Worm (Caenorhabditis elegans) whole organism, L4 larva: ENCODE results near the gene rin-1.
"Not testable (repeated sequence)": the region's sequence is repeated elsewhere in the genome, so short reads cannot be mapped to it uniquely, and the experiment has no call there.

ENCODE experiments used
- D1046.2 ChIP-seq: fragments of 200-800 bp; sonication (Bioruptor generic); IDR thresholded peaks from 2 replicates; pipeline ENCODE4 v1.3.6; 2022; ENCODE audit warnings: missing genetic modification characterization, missing compliant biosample characterization
- F26F4.8 ChIP-seq: fragments of 200-800 bp; sonication (Bioruptor generic); conservative IDR thresholded peaks from 2 replicates; pipeline ENCODE4 v1.3.6; 2022; ENCODE audit warnings: missing genetic modification characterization, missing compliant biosample characterization
- F44E2.7 ChIP-seq: fragments of 200-800 bp; sonication (Bioruptor generic); IDR thresholded peaks from 2 replicates; pipeline ENCODE4 v2.1.2; 2022; ENCODE audit warnings: missing genetic modification characterization, missing compliant biosample characterization
- Y48G9A.11 ChIP-seq: fragments of 200-800 bp; sonication (Bioruptor generic); IDR thresholded peaks from 2 replicates; pipeline ENCODE4 v1.3.6; 2022; ENCODE audit warnings: missing genetic modification reagents, missing genetic modification characterization, missing compliant biosample characterization
- aha-1 ChIP-seq: fragments of 150-350 bp; peaks from one replicate; lab custom pipeline; 2014; ENCODE audit warnings: missing biosample characterization, missing genetic modification characterization
- ceh-44 ChIP-seq: fragments of 200-800 bp; sonication (Bioruptor generic); IDR thresholded peaks from 2 replicates; pipeline ENCODE4 v1.3.6; 2022; ENCODE audit warnings: missing genetic modification reagents, missing genetic modification characterization, missing compliant biosample characterization
- cey-2 ChIP-seq: sonication (generic microtip); optimal IDR thresholded peaks from 3 replicates; lab custom pipeline; 2017; ENCODE audit warnings: missing genetic modification characterization, mild to moderate bottlenecking, missing compliant biosample characterization, antibody characterized with exemption, borderline replicate concordance; ENCODE audit not compliant: insufficient read depth
- daf-16 ChIP-seq, 3 experiments: sonication (generic microtip); optimal IDR thresholded peaks; 2 replicates each; lab custom pipeline; 2016 to 2017; ENCODE audit warnings: missing genetic modification characterization in 3 of 3, missing genetic modification reagents in 3 of 3, mild to moderate bottlenecking in 2 of 3, missing compliant biosample characterization in 2 of 3, missing biosample characterization in 1 of 3, moderate library complexity in 1 of 3
- dmd-6 ChIP-seq: fragments of 200-800 bp; sonication (Bioruptor generic); IDR thresholded peaks from 2 replicates; pipeline ENCODE4 v1.3.6; 2022; ENCODE audit warnings: missing genetic modification reagents, missing genetic modification characterization, missing compliant biosample characterization
- dmd-8 ChIP-seq: fragments of 200-800 bp; sonication (Bioruptor generic); IDR thresholded peaks from 2 replicates; pipeline ENCODE4 v1.3.6; 2022; ENCODE audit warnings: missing genetic modification characterization, missing compliant biosample characterization
- dpl-1 ChIP-seq: fragments of 150-350 bp; optimal IDR thresholded peaks from 2 replicates; lab custom pipeline; 2014; ENCODE audit warnings: missing biosample characterization, missing genetic modification reagents, missing genetic modification characterization
- duxl-1 ChIP-seq: sonication (generic microtip); optimal IDR thresholded peaks from 2 replicates; lab custom pipeline; 2016; ENCODE audit warnings: mild to moderate bottlenecking, missing genetic modification characterization, moderate library complexity, missing compliant biosample characterization; ENCODE audit not compliant: poor library complexity
- dve-1 ChIP-seq: sonication (generic microtip); optimal IDR thresholded peaks from 2 replicates; lab custom pipeline; 2017; ENCODE audit warnings: antibody characterized with exemption, mild to moderate bottlenecking, missing genetic modification characterization, missing compliant biosample characterization; ENCODE audit not compliant: insufficient read depth
- gei-8 ChIP-seq: fragments of 200-800 bp; sonication (Bioruptor generic); optimal IDR thresholded peaks from 2 replicates; lab custom pipeline; 2018; ENCODE audit warnings: mild to moderate bottlenecking, missing genetic modification characterization, missing compliant biosample characterization
- hlh-11 ChIP-seq: fragments of 200-800 bp; sonication (Bioruptor generic); optimal IDR thresholded peaks from 2 replicates; lab custom pipeline; 2018; ENCODE audit warnings: mild to moderate bottlenecking, missing genetic modification characterization, missing compliant biosample characterization
- hlh-30 ChIP-seq: sonication (generic microtip); optimal IDR thresholded peaks from 2 replicates; lab custom pipeline; 2017; ENCODE audit warnings: antibody characterized with exemption, mild to moderate bottlenecking, missing genetic modification characterization, missing compliant biosample characterization; ENCODE audit not compliant: insufficient read depth
- lim-7 ChIP-seq: fragments of 200-800 bp; sonication (Bioruptor generic); IDR thresholded peaks from 2 replicates; pipeline ENCODE4 v1.3.6; 2022; ENCODE audit warnings: missing genetic modification characterization, missing compliant biosample characterization
- lir-3 ChIP-seq: sonication (generic microtip); optimal IDR thresholded peaks from 2 replicates; lab custom pipeline; 2016; ENCODE audit warnings: mild to moderate bottlenecking, missing genetic modification characterization, missing compliant biosample characterization
- madf-9 ChIP-seq: fragments of 200-800 bp; sonication (Bioruptor generic); conservative IDR thresholded peaks from 2 replicates; pipeline ENCODE4 v1.3.6; 2022; ENCODE audit warnings: missing genetic modification reagents, missing genetic modification characterization, missing compliant biosample characterization
- mes-2 ChIP-seq: sonication (generic microtip); optimal IDR thresholded peaks from 2 replicates; lab custom pipeline; 2016; ENCODE audit warnings: missing genotype, mild to moderate bottlenecking, missing genetic modification characterization, missing compliant biosample characterization; ENCODE audit not compliant: poor library complexity, severe bottlenecking
- mxl-3 ChIP-seq: fragments of 200-800 bp; sonication (Bioruptor generic); optimal IDR thresholded peaks from 2 replicates; lab custom pipeline; 2018; ENCODE audit warnings: mild to moderate bottlenecking, missing genetic modification characterization, missing compliant biosample characterization
- nhr-28 ChIP-seq: fragments of 150-350 bp; optimal IDR thresholded peaks from 2 replicates; lab custom pipeline; 2014; ENCODE audit warnings: missing biosample characterization, missing genetic modification characterization
- nhr-41 ChIP-seq: fragments of 200-800 bp; sonication (Bioruptor generic); IDR thresholded peaks from 2 replicates; pipeline ENCODE4 v1.3.6; 2022; ENCODE audit warnings: missing genetic modification reagents, missing genetic modification characterization, missing compliant biosample characterization
- nhr-42 ChIP-seq: fragments of 200-800 bp; sonication (Bioruptor generic); IDR thresholded peaks from 2 replicates; pipeline ENCODE4 v1.3.6; 2022; ENCODE audit warnings: missing genetic modification characterization, missing compliant biosample characterization
- nhr-48 ChIP-seq: sonication (generic microtip); optimal IDR thresholded peaks from 2 replicates; lab custom pipeline; 2016; ENCODE audit warnings: mild to moderate bottlenecking, missing genetic modification characterization, missing compliant biosample characterization
- nhr-6 ChIP-seq: fragments of 150-350 bp; optimal IDR thresholded peaks from 2 replicates; lab custom pipeline; 2014; ENCODE audit warnings: missing biosample characterization, missing genetic modification characterization
- nhr-77 ChIP-seq: fragments of 150-350 bp; optimal IDR thresholded peaks from 2 replicates; lab custom pipeline; 2014; ENCODE audit warnings: missing biosample characterization, missing genetic modification characterization
- pqm-1 ChIP-seq: sonication (generic microtip); optimal IDR thresholded peaks from 2 replicates; lab custom pipeline; 2017; ENCODE audit warnings: missing biosample characterization, missing genetic modification characterization
- saeg-2 ChIP-seq: fragments of 200-800 bp; sonication (Bioruptor generic); IDR thresholded peaks from 2 replicates; pipeline ENCODE4 v1.3.6; 2022; ENCODE audit warnings: missing genetic modification reagents, missing genetic modification characterization, missing compliant biosample characterization
- sdz-12 ChIP-seq: fragments of 200-800 bp; sonication (Bioruptor generic); optimal IDR thresholded peaks from 2 replicates; lab custom pipeline; 2018; ENCODE audit warnings: mild to moderate bottlenecking, missing genetic modification characterization, missing compliant biosample characterization
- snpc-4 ChIP-seq: fragments of 150-350 bp; optimal IDR thresholded peaks from 2 replicates; lab custom pipeline; 2014; ENCODE audit warnings: missing biosample characterization, missing genetic modification characterization
- spr-3 ChIP-seq: fragments of 200-800 bp; sonication (Bioruptor generic); optimal IDR thresholded peaks from 2 replicates; lab custom pipeline; 2018; ENCODE audit warnings: mild to moderate bottlenecking, missing genetic modification characterization, missing compliant biosample characterization
- tag-97 ChIP-seq: fragments of 200-800 bp; sonication (Bioruptor generic); IDR thresholded peaks from 2 replicates; pipeline ENCODE4 v1.3.6; 2022; ENCODE audit warnings: missing genetic modification characterization, missing compliant biosample characterization
- unc-39 ChIP-seq: sonication (generic microtip); optimal IDR thresholded peaks from 2 replicates; lab custom pipeline; 2017; ENCODE audit warnings: missing biosample characterization, missing genetic modification characterization
- unc-62 ChIP-seq, 3 experiments: fragments of 150-350 bp in 1 of 3; sonication (generic microtip); optimal IDR thresholded peaks in 2 of 3; peaks in 1 of 3; 1 replicate in 1 of 3; 2 replicates in 2 of 3; lab custom pipeline; 2014 to 2017; ENCODE audit warnings: missing biosample characterization in 3 of 3, missing genetic modification characterization in 3 of 3, missing genetic modification reagents in 3 of 3, missing genotype in 1 of 3
- zfp-3 ChIP-seq: fragments of 200-800 bp; sonication (Bioruptor generic); conservative IDR thresholded peaks from 2 replicates; pipeline ENCODE4 v1.3.6; 2022; ENCODE audit warnings: missing genetic modification reagents, missing genetic modification characterization, missing compliant biosample characterization
- zip-2 ChIP-seq: fragments of 150-350 bp; optimal IDR thresholded peaks from 2 replicates; lab custom pipeline; 2014; ENCODE audit warnings: missing biosample characterization, missing genetic modification characterization

rin-1 gene

DNA sequence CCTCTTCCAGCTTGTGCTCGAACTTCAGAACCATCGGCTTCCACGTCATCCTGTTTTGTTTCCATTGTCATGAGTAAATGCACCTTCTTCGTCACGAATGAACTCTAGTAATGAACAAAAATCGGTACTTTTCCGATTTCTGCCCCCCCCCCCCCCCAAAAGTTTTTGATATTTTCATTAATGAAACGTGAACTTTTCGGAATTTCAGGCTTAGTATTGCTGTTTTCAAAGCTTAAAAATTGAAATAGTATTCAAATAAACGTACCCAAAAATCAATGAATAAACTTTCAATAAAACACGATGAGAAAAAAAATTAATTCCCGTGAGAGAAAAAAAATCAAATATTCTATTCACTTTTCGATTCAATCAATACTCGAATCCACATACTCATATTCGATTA, 35.8 kb downstream of the rin-1 start, which contains the start of the genes scrm-7 and Y50E8A.10:
Gene scrm-7 (minus strand): TSS at position 101 of the 400 bp plus-strand sequence.
Gene Y50E8A.10 (plus strand): TSS at position 353 of the 400 bp plus-strand sequence.
- no peak for TF ChIP-seq hlh-30 (tag; lab: Kevin White, UChicago)
- no peak for TF ChIP-seq D1046.2 (GFP tag; lab: Robert Waterston, UW)
- TF ChIP-seq unc-39: no peak
- no peak for TF ChIP-seq cey-2
- no peak for TF ChIP-seq sdz-12

DNA sequence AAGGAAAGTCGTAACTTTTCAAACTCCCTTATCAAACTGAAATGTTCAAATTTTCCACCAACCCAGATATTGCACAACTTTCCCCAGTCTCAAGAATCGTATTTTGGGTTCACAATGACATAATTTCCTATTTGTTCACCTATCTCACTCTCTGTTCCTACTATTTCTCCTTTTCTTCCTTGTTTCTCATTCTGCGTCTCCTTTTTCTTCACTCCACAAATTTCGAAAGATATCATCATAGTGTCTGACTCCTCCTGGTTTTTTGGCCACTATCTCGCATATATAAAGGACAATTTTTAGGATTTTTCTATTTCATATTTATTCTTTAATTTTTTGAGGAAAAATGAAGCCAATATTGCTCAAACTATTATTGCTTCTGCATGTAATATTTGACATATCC, 42.4 kb downstream of the rin-1 start, which contains the start of gene haf-7:
Gene haf-7 (plus strand): TSS at position 211 of the 400 bp plus-strand sequence.
- peak; percentile 3 for TF ChIP-seq dpl-1 (GFP tag; lab: Kevin White, UChicago)
- TF ChIP-seq Y48G9A.11 (GFP tag; lab: Robert Waterston, UW): no peak
- peak; percentile 68 for TF ChIP-seq dve-1 (tag; lab: Kevin White, UChicago)
- TF ChIP-seq dmd-6 (GFP tag; lab: Robert Waterston, UW): peak; percentile 38; the same call in 1 of the 2 replicates
- peak in 1 of 2 experiments; percentile 6 for TF ChIP-seq unc-62 (GFP tag; optimal IDR thresholded peaks at IDR 0.05 in 1 of 2; lab: Kevin White, UChicago)
- TF ChIP-seq unc-62 (tag; optimal IDR thresholded peaks at IDR 0.05; lab: Kevin White, UChicago): no peak
- TF ChIP-seq pqm-1 (tag; lab: Kevin White, UChicago): peak; percentile 37
- no peak for TF ChIP-seq daf-16 (GFP tag; optimal IDR thresholded peaks at IDR 0.05; lab: Kevin White, UChicago)
- peak; percentile 36 for TF ChIP-seq daf-16 (tag; optimal IDR thresholded peaks at IDR 0.05; lab: Kevin White, UChicago)
- no peak for TF ChIP-seq madf-9
- TF ChIP-seq zip-2: peak; percentile 40
- TF ChIP-seq tag-97 (GFP tag; lab: Robert Waterston, UW): no peak
- TF ChIP-seq gei-8 (GFP tag; lab: Kevin White, UChicago): no peak
- peak; percentile 87 for TF ChIP-seq nhr-28
- TF ChIP-seq nhr-48 (tag; lab: Kevin White, UChicago): peak; percentile 21
- peak; percentile 36 for TF ChIP-seq nhr-77 (tag; lab: Kevin White, UChicago)
- peak; percentile 45 for TF ChIP-seq nhr-6
- peak; percentile 32 for TF ChIP-seq hlh-11
- TF ChIP-seq dmd-8: no peak

DNA sequence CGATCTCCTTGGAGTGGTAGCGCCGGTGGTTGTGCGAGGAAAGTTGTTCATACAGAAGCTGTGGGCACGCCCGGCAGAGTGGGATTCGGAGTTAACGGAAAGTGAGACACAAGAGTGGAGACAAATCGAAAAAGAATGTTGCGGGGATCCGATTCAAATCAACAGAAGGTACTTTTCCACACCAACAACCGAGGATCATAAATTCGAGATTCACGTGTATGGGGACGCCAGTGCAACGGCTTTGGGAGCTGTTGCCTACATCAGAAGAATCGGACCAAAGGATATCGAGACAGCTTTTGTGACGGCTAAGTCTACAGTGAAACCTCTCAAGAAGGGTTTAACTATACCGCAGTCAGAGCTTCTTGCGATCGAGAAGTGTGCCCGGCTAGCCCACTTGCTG, 51.8 kb downstream of the rin-1 start:
- TF ChIP-seq unc-62 (GFP tag; optimal IDR thresholded peaks at IDR 0.05 in 1 of 2; lab: Kevin White, UChicago): peak in 1 of 2 experiments; percentile 87
- no peak for TF ChIP-seq unc-62 (tag; optimal IDR thresholded peaks at IDR 0.05; lab: Kevin White, UChicago)
- no peak for TF ChIP-seq nhr-41 (GFP tag; lab: Robert Waterston, UW)

- TF ChIP-seq unc-62 (GFP tag; optimal IDR thresholded peaks at IDR 0.05 in 1 of 2; lab: Kevin White, UChicago) (peak in 1 of 2 experiments; percentile 84), unc-62 (tag; optimal IDR thresholded peaks at IDR 0.05; lab: Kevin White, UChicago) (no peak), spr-3 (GFP tag; lab: Kevin White, UChicago) (no peak), aha-1 (peak; percentile 84), mxl-3 (no peak), gei-8 (GFP tag; lab: Kevin White, UChicago) (no peak)
Observed at ce11 chrV:14762563-14762962, 52.8 kb downstream of the rin-1 start.

DNA sequence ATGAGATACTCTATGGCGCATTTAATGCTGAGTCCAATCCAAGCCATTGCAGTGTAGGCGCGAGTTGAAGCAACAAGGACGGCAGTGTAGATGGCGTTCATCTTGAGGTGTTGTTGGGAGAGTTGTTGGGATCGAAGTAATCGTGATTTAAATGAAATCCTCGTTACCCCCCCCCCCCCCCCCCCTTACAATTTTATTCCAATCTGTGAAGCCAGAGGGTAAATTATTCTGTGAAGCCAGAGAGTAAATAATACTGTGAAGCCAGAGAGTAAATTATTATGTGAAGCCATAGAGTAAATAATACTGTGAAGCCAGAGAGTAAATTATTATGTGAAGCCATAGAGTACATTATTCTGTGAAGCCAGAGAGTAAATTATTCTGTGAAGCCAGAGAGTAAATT, 65.0 kb downstream of the rin-1 start, which contains the start of gene nspa-10:
Gene nspa-10 (minus strand): TSS at position 101 of the 400 bp plus-strand sequence.
- not testable (repeated sequence) for TF ChIP-seq pqm-1 (tag; lab: Kevin White, UChicago); lir-3 (tag; lab: Kevin White, UChicago); nhr-42

ce11 chrV:14748608-14749137, 66.7 kb downstream of the rin-1 start, which contains the start of the genes lipl-8 and Y50E8A.22:
Gene lipl-8 (minus strand): TSS chrV:14748708.
Gene Y50E8A.22 (minus strand): TSS chrV:14749087.
- TF ChIP-seq lim-7 (no peak), F44E2.7 (GFP tag; lab: Robert Waterston, UW) (no peak), saeg-2 (no peak), mes-2 (tag; lab: Kevin White, UChicago) (no peak), snpc-4 (no peak), nhr-6 (no peak), ceh-44 (no peak), hlh-11 (no peak), zfp-3 (GFP tag; lab: Robert Waterston, UW) (no peak), duxl-1 (tag; lab: Kevin White, UChicago) (no peak), F26F4.8 (no peak), nhr-28 (no peak), nhr-42 (no peak), dpl-1 (GFP tag; lab: Kevin White, UChicago) (no peak)
